Fruit fly (Drosophila melanogaster): ENCODE measurements around the gene Atg4b.
A peak's percentile ranks its signal among the peaks of the same experiment; 100 is the strongest.

The Atg4b gene

DNA sequence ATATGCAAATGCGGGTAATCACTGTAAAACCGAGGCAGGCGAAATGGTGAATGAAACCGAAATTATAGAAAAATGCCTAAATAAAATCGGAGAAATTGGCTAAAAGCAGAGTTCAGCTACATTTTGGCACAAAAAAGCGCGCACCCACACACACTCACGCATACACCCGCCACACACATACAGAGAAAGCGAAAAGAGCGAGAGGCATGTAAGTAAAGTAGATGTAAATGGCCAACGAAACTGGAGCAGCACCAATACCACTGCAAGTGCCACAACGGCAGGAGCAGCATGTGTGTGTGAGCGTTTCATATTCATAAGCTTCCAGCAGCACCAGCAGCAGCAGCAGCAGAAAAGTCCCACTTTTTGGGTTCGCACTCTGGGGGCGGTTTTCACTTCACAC lies 18.7 kb upstream of the Atg4b start:
- TF ChIP-seq Trl (optimal IDR thresholded peaks at IDR 0.05): peak in 1 of 2 experiments; percentile 22
- no peak for TF ChIP-seq Trl (GFP tag; optimal IDR thresholded peaks at IDR 0.05)
- TF ChIP-seq CG18011 (GFP tag; optimal IDR thresholded peaks at IDR 0.05): peak; percentile 44
- peak; percentile 62 for TF ChIP-seq cg (GFP tag; optimal IDR thresholded peaks at IDR 0.05)
- no peak for TF ChIP-seq repo (GFP tag; optimal IDR thresholded peaks at IDR 0.05)
- TF ChIP-seq CG8478 (optimal IDR thresholded peaks at IDR 0.05): peak; percentile 69
- peak; percentile 24 for TF ChIP-seq nerfin-1 (tag; optimal IDR thresholded peaks at IDR 0.05)

DNA sequence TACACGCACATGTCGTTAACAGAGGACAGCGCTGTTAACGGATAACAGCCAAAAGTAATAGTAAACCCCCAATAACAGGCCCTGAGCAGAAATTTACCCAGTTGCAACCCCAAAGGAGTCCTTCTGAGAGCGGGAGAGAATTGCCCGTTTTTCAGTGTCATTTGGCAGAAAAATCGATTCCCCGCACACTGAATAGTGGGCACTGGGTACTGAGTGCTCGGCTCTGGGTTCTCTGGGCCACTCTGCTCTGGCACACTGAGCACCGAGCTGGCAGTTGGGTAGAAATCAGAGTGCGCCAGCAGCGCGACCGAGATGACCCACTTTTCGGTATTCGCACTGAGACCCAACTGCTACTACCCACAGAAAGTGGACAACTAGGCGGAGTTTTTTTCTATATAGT lies 17.7 kb upstream of the Atg4b start, which contains the start of gene Rbp:
Rbp (plus strand) TSS at position 239 of the 400 bp plus-strand sequence.
- no peak for TF ChIP-seq Dref (GFP tag; IDR thresholded peaks at IDR 0.05)
- peak; percentile 52 to 72 for TF ChIP-seq Trl (optimal IDR thresholded peaks at IDR 0.05)
- TF ChIP-seq Trl (GFP tag; optimal IDR thresholded peaks at IDR 0.05): no peak
- TF ChIP-seq CG10274 (GFP tag; optimal IDR thresholded peaks at IDR 0.05): no peak
- peak; percentile 59 for TF ChIP-seq seq (GFP tag; IDR thresholded peaks at IDR 0.05)
- no peak for TF ChIP-seq fd96Cb (tag; optimal IDR thresholded peaks at IDR 0.05)
- no peak for TF ChIP-seq CG7839 (tag; optimal IDR thresholded peaks at IDR 0.05)
- TF ChIP-seq CG12942 (GFP tag; optimal IDR thresholded peaks at IDR 0.05): no peak
- no peak for TF ChIP-seq CG8290 (GFP tag; optimal IDR thresholded peaks at IDR 0.05)
- TF ChIP-seq CG8290 (tag; optimal IDR thresholded peaks at IDR 0.05): no peak
- TF ChIP-seq CG3995 (GFP tag; optimal IDR thresholded peaks at IDR 0.05): no peak
- peak; percentile 28 for TF ChIP-seq cg (GFP tag; optimal IDR thresholded peaks at IDR 0.05)
- no peak for TF ChIP-seq CG14667 (GFP tag; IDR thresholded peaks at IDR 0.05)
- no peak for TF ChIP-seq CG1233 (GFP tag; optimal IDR thresholded peaks at IDR 0.05)
- no peak for TF ChIP-seq CG18619 (GFP tag; optimal IDR thresholded peaks at IDR 0.05)
- TF ChIP-seq zen2 (GFP tag; IDR thresholded peaks at IDR 0.05; ENCODE audit: partially characterized antibody): 0 out of 3 replicates have a peak, but pooled peaks have one; percentile 41
- no peak for TF ChIP-seq rib (GFP tag; IDR thresholded peaks at IDR 0.05)
- TF ChIP-seq Doc2 (GFP tag; IDR thresholded peaks at IDR 0.05): no peak
- TF ChIP-seq CG1832 (GFP tag; optimal IDR thresholded peaks at IDR 0.05): no peak
- TF ChIP-seq btn (GFP tag; optimal IDR thresholded peaks at IDR 0.05): no peak
- no peak for TF ChIP-seq dm (GFP tag; optimal IDR thresholded peaks at IDR 0.05)
- no peak for TF ChIP-seq sd (tag; optimal IDR thresholded peaks at IDR 0.05)
- no peak for TF ChIP-seq bcd (GFP tag; optimal IDR thresholded peaks at IDR 0.05)
- TF ChIP-seq Adf1 (GFP tag; IDR thresholded peaks at IDR 0.05): no peak
- TF ChIP-seq oc (tag; optimal IDR thresholded peaks at IDR 0.05): no peak
- TF ChIP-seq twi (tag; optimal IDR thresholded peaks at IDR 0.05): no peak
- no peak for TF ChIP-seq CG17568 (GFP tag; optimal IDR thresholded peaks at IDR 0.05)
- TF ChIP-seq onecut (GFP tag; IDR thresholded peaks at IDR 0.05): peak; percentile 98
- peak; percentile 62; the same call in 1 of the 2 replicates for TF ChIP-seq CG16779 (GFP tag; IDR thresholded peaks at IDR 0.05)
- peak; percentile 66 for TF ChIP-seq sens (GFP tag)
- no peak for TF ChIP-seq her (GFP tag; optimal IDR thresholded peaks at IDR 0.05)
- peak; percentile 58 for TF ChIP-seq Med (GFP tag)
- TF ChIP-seq CoRest (tag; optimal IDR thresholded peaks at IDR 0.05): no peak
- TF ChIP-seq nau (GFP tag; optimal IDR thresholded peaks at IDR 0.05): no peak
- TF ChIP-seq CG14014 (GFP tag; IDR thresholded peaks at IDR 0.05): no peak
- TF ChIP-seq Gsc (GFP tag; IDR thresholded peaks at IDR 0.05): no peak
- TF ChIP-seq YL-1 (GFP tag; optimal IDR thresholded peaks at IDR 0.05): peak; percentile 22
- TF ChIP-seq CG10462 (GFP tag; optimal IDR thresholded peaks at IDR 0.05): no peak
- no peak for TF ChIP-seq Mrtf (GFP tag; IDR thresholded peaks at IDR 0.05)
- no peak for TF ChIP-seq fd64A (GFP tag; optimal IDR thresholded peaks at IDR 0.05)
- no peak for TF ChIP-seq CG17328 (GFP tag; IDR thresholded peaks at IDR 0.05)
- TF ChIP-seq sug (tag; optimal IDR thresholded peaks at IDR 0.05): no peak
- no peak for TF ChIP-seq CG10267 (tag; optimal IDR thresholded peaks at IDR 0.05)
- TF ChIP-seq pho (GFP tag; optimal IDR thresholded peaks at IDR 0.05): no peak
- TF ChIP-seq cad (GFP tag; optimal IDR thresholded peaks at IDR 0.05): no peak
- no peak for TF ChIP-seq CG16863 (GFP tag; optimal IDR thresholded peaks at IDR 0.05)
- TF ChIP-seq repo (GFP tag; optimal IDR thresholded peaks at IDR 0.05): no peak
- no peak for TF ChIP-seq CG7987 (GFP tag; optimal IDR thresholded peaks at IDR 0.05)
